Worm (Caenorhabditis elegans) whole organism, L3 larva: ENCODE results near the gene pcp-4.

Experiments used
- ama-1 ChIP-seq: fragments of 150-350 bp; optimal IDR thresholded peaks from 2 replicates; lab custom pipeline; 2018
- ceh-82 ChIP-seq: fragments of 150-350 bp; optimal IDR thresholded peaks from 2 replicates; lab custom pipeline; 2014; ENCODE audit warnings: missing biosample characterization, missing genetic modification characterization
- daf-12 ChIP-seq: fragments of 150-350 bp; optimal IDR thresholded peaks from 2 replicates; lab custom pipeline; 2014; ENCODE audit warnings: missing biosample characterization, missing genetic modification reagents, missing genetic modification characterization
- fos-1 ChIP-seq: fragments of 150-350 bp; optimal IDR thresholded peaks from 2 replicates; lab custom pipeline; 2014; ENCODE audit warnings: missing biosample characterization, missing genetic modification characterization
- jun-1 ChIP-seq: fragments of 150-350 bp; optimal IDR thresholded peaks from 2 replicates; lab custom pipeline; 2014; ENCODE audit warnings: missing biosample characterization, missing genetic modification reagents, missing genetic modification characterization
- ztf-11 ChIP-seq: fragments of 150-350 bp; optimal IDR thresholded peaks from 2 replicates; lab custom pipeline; 2014; ENCODE audit warnings: missing biosample characterization, missing genetic modification characterization

DNA sequence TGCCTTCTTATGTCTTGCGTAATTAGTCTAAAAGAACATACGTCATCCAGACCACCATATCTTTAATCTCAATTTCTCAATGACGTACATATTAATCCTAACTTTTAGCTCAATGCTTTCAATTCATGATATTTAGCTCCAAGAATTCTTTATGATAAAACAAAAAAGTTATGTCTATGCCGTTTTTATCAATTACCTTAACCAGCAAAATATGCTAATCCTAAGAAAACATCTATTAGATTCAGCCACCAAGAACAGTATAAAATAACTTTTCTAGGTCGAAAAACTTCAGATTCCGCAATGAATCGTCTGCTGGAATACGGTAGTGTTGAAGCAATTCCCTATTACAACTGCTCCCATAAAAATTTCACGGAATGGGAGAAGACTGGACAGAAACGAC lies 47.0 kb downstream of the pcp-4 start, which contains the start of gene srt-45:
- TF ChIP-seq ama-1 (lab: Kevin White, UChicago) (no peak), ztf-11 (tag; lab: Kevin White, UChicago) (no peak), daf-12 (tag; lab: Kevin White, UChicago) (no peak), ceh-82 (no peak), fos-1 (tag; lab: Kevin White, UChicago) (no peak), jun-1 (tag; lab: Kevin White, UChicago) (no peak)
